Fruit fly (Drosophila melanogaster) whole organism, adult: ENCODE data around the gene Mst89B.

ENCODE experiments used
- CG11617 ChIP-seq: fragments of 200-800 bp; sonication (Bioruptor generic); optimal IDR thresholded peaks from 2 replicates; lab custom pipeline; 2017; ENCODE audit warnings: mild to moderate bottlenecking, missing biosample characterization, missing genetic modification reagents, missing genetic modification characterization
- Clk ChIP-seq: fragments of 200-800 bp; sonication (Bioruptor generic); optimal IDR thresholded peaks from 2 replicates; lab custom pipeline; 2017; ENCODE audit warnings: missing biosample characterization, missing genetic modification characterization

- no peak for TF ChIP-seq Clk (GFP tag; lab: Kevin White, UChicago)
- TF ChIP-seq CG11617 (GFP tag; lab: Kevin White, UChicago), result no peak
Measured at dm6 chr3R:16308057-16308456, 41.2 kb downstream of the Mst89B start.
